Fruit fly (Drosophila melanogaster): Measurements from ENCODE around the gene CheA84a.

- TF ChIP-seq CG7928 (GFP tag; optimal IDR thresholded peaks at IDR 0.05) (peak; percentile 72), Antp (GFP tag; optimal IDR thresholded peaks at IDR 0.05) (peak; percentile 14), disco-r (GFP tag; optimal IDR thresholded peaks at IDR 0.05) (peak; percentile 81), CG8478 (optimal IDR thresholded peaks at IDR 0.05) (no peak), Trl (optimal IDR thresholded peaks at IDR 0.05) (no peak), Trl (GFP tag; optimal IDR thresholded peaks at IDR 0.05) (peak; percentile 75), CG14667 (GFP tag; IDR thresholded peaks at IDR 0.05) (peak; percentile 41; the same call in 1 of the 2 replicates)
Observed at dm6 chr3R:8239472-8240301, 35.1 kb upstream of the CheA84a start.
